Worm (Caenorhabditis elegans) whole organism, early embryonic: ENCODE results near the gene Y53F4B.1.

Experiments
- ama-1 ChIP-seq: fragments of 150-350 bp; optimal IDR thresholded peaks from 2 replicates; lab custom pipeline; 2014
- flt-1 ChIP-seq: fragments of 200-800 bp; sonication (Bioruptor generic); IDR thresholded peaks from 2 replicates; pipeline ENCODE4 v1.3.6; 2022; ENCODE audit warnings: missing genetic modification characterization, missing compliant biosample characterization

DNA sequence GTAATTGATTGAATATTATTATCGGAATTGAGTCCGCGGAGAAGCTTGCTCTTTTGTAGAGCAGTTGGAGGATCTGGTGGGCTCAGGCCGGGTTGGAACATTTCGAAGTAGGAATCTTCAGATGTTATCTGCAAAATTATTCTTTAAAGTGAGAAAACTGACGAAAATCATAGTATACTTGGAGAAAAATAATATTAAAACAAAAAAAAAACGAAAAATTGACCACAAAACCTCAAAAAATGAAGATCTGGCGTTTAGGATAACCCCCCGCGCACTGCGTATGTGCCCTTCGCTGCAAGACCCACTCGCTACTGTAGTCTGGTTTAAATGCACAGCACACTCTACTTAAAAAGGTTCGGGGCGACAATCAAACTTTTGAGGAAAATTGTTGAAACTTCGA is 45.4 kb upstream of the Y53F4B.1 start, which contains the start of gene Y53F4B.10:
- no peak for TF ChIP-seq flt-1 (GFP tag; lab: Robert Waterston, UW)
- TF ChIP-seq ama-1 (lab: Kevin White, UChicago): no peak
